Fruit fly (Drosophila melanogaster) whole organism, embryonic: ENCODE data around the gene CG7381.

Experiments
- Atf3 ChIP-seq: fragments of 200-800 bp; sonication (Bioruptor generic); optimal IDR thresholded peaks from 3 replicates; lab custom pipeline; 2016; ENCODE audit warnings: missing biosample characterization, missing genetic modification characterization
- Blimp-1 ChIP-seq: fragments of 200-800 bp; sonication (Bioruptor generic); optimal IDR thresholded peaks from 3 replicates; lab custom pipeline; 2018; ENCODE audit warnings: missing biosample characterization, missing genetic modification characterization, mild to moderate bottlenecking, moderate library complexity, missing genetic modification reagents
- CG11456 ChIP-seq: fragments of 200-800 bp; sonication (Bioruptor generic); IDR thresholded peaks from 3 replicates; pipeline ENCODE4 v1.3.6; 2022; ENCODE audit warnings: missing biosample characterization, missing genetic modification characterization
- CG12219 ChIP-seq: fragments of 200-800 bp; sonication (Bioruptor generic); optimal IDR thresholded peaks from 3 replicates; lab custom pipeline; 2018; ENCODE audit warnings: missing biosample characterization, mild to moderate bottlenecking, missing genetic modification characterization
- CG13123 ChIP-seq: fragments of 200-800 bp; sonication (Bioruptor generic); optimal IDR thresholded peaks from 2 replicates; lab custom pipeline; 2016; ENCODE audit warnings: missing biosample characterization, missing genetic modification characterization
- CG13894 ChIP-seq: fragments of 200-800 bp; sonication (Bioruptor generic); optimal IDR thresholded peaks from 3 replicates; lab custom pipeline; 2018; ENCODE audit warnings: missing biosample characterization, mild to moderate bottlenecking, missing genetic modification characterization, moderate library complexity
- CG14441 ChIP-seq: fragments of 200-800 bp; sonication (Bioruptor generic); IDR thresholded peaks from 2 replicates; pipeline ENCODE4 v1.3.6; 2022; ENCODE audit warnings: missing biosample characterization, missing genetic modification characterization
- CG1602 ChIP-seq: fragments of 200-800 bp; sonication (Bioruptor generic); optimal IDR thresholded peaks from 3 replicates; lab custom pipeline; 2016; ENCODE audit warnings: missing biosample characterization, missing genetic modification characterization
- CG2199 ChIP-seq: fragments of 200-800 bp; sonication (Bioruptor generic); IDR thresholded peaks from 3 replicates; pipeline ENCODE4 v1.3.6; 2022; ENCODE audit warnings: missing biosample characterization, missing genetic modification characterization
- CG2202 ChIP-seq: fragments of 200-800 bp; sonication (Bioruptor generic); optimal IDR thresholded peaks from 2 replicates; lab custom pipeline; 2018; ENCODE audit warnings: missing biosample characterization, mild to moderate bottlenecking, missing genetic modification characterization
- CG30020 ChIP-seq: fragments of 200-800 bp; optimal IDR thresholded peaks from 2 replicates; lab custom pipeline; 2019; ENCODE audit warnings: missing biosample characterization, mild to moderate bottlenecking, missing genetic modification characterization, moderate library complexity
- CG4404 ChIP-seq: fragments of 200-800 bp; sonication (Bioruptor generic); IDR thresholded peaks from 2 replicates; pipeline ENCODE4 v1.3.6; 2022; ENCODE audit warnings: missing biosample characterization, missing genetic modification characterization
- CG4424 ChIP-seq: fragments of 200-800 bp; sonication (Bioruptor generic); optimal IDR thresholded peaks from 3 replicates; lab custom pipeline; 2016; ENCODE audit warnings: missing biosample characterization, missing genetic modification characterization
- CG9797 ChIP-seq: fragments of 200-800 bp; sonication (Bioruptor generic); optimal IDR thresholded peaks from 3 replicates; lab custom pipeline; 2018; ENCODE audit warnings: missing biosample characterization, mild to moderate bottlenecking, missing genetic modification characterization
- CHES-1-like ChIP-seq: fragments of 200-800 bp; sonication (Bioruptor generic); optimal IDR thresholded peaks from 2 replicates; lab custom pipeline; 2016; ENCODE audit warnings: missing biosample characterization, missing genetic modification characterization
- D ChIP-seq, 2 experiments: fragments of 200-800 bp in 1 of 2; fragments of >200 bp in 1 of 2; sonication (Bioruptor generic) in 1 of 2; optimal IDR thresholded peaks; 2 replicates in 1 of 2; 3 replicates in 1 of 2; lab custom pipeline; 2017; ENCODE audit warnings: mild to moderate bottlenecking in 1 of 2, missing biosample characterization in 1 of 2, missing genetic modification characterization in 1 of 2, missing genetic modification reagents in 1 of 2
- Dbx ChIP-seq: fragments of 200-800 bp; sonication (Bioruptor generic); IDR thresholded peaks from 3 replicates; pipeline ENCODE4 v1.3.6; 2022; ENCODE audit warnings: missing biosample characterization, missing genetic modification characterization
- Dfd ChIP-seq, 2 experiments: fragments of >200 bp; optimal IDR thresholded peaks; 2 replicates each; lab custom pipeline; 2017; ENCODE audit warnings: missing biosample characterization in 2 of 2, missing genetic modification characterization in 2 of 2
- Fer1 ChIP-seq: fragments of 200-800 bp; sonication (Bioruptor generic); optimal IDR thresholded peaks from 2 replicates; lab custom pipeline; 2017; ENCODE audit warnings: missing biosample characterization, mild to moderate bottlenecking, missing genetic modification characterization
- Hr51 ChIP-seq, 2 experiments: fragments of 200-800 bp; sonication (Bioruptor generic); optimal IDR thresholded peaks; 2 replicates in 1 of 2; 3 replicates in 1 of 2; lab custom pipeline; 2016 to 2018; ENCODE audit warnings: missing biosample characterization in 2 of 2, missing genetic modification characterization in 2 of 2, mild to moderate bottlenecking in 1 of 2, moderate library complexity in 1 of 2
- Mad ChIP-seq: fragments of 200-800 bp; sonication (Bioruptor generic); optimal IDR thresholded peaks from 2 replicates; lab custom pipeline; 2016; ENCODE audit warnings: missing biosample characterization, missing genetic modification characterization
- Med ChIP-seq: fragments of 200-800 bp; sonication (Bioruptor generic); peaks from one replicate; lab custom pipeline; 2016; ENCODE audit warnings: missing biosample characterization, missing genetic modification characterization, mild to moderate bottlenecking, inconsistent platforms, moderate library complexity
- Myb ChIP-seq: fragments of 200-800 bp; sonication (Bioruptor generic); optimal IDR thresholded peaks from 2 replicates; lab custom pipeline; 2016; ENCODE audit warnings: missing biosample characterization, missing genetic modification characterization
- NFAT ChIP-seq: fragments of 200-800 bp; sonication (Bioruptor generic); IDR thresholded peaks from 2 replicates; pipeline ENCODE4 v1.3.6; 2022; ENCODE audit warnings: missing biosample characterization, missing genetic modification characterization
- Rfx ChIP-seq: fragments of 200-800 bp; sonication (Bioruptor generic); IDR thresholded peaks from 2 replicates; pipeline ENCODE4 v1.3.6; 2022; ENCODE audit warnings: missing biosample characterization, missing genetic modification characterization
- Scr ChIP-seq: fragments of 200-800 bp; sonication (Bioruptor generic); IDR thresholded peaks from 2 replicates; pipeline ENCODE4 v1.3.6; 2022; ENCODE audit warnings: missing biosample characterization, missing genetic modification characterization; ENCODE audit not compliant: partially characterized antibody
- Sox100B ChIP-seq: fragments of 200-800 bp; sonication (Bioruptor generic); optimal IDR thresholded peaks from 3 replicates; lab custom pipeline; 2018; ENCODE audit warnings: missing biosample characterization, mild to moderate bottlenecking, missing genetic modification characterization
- Vsx1 ChIP-seq: fragments of 200-800 bp; sonication (Bioruptor generic); optimal IDR thresholded peaks from 2 replicates; lab custom pipeline; 2017; ENCODE audit warnings: missing biosample characterization, mild to moderate bottlenecking, missing genetic modification characterization, missing genetic modification reagents
- ac ChIP-seq: fragments of 200-800 bp; sonication (Bioruptor generic); optimal IDR thresholded peaks from 3 replicates; lab custom pipeline; 2017; ENCODE audit warnings: missing biosample characterization, mild to moderate bottlenecking, missing genetic modification characterization
- bab2 ChIP-seq: fragments of 200-800 bp; sonication (Bioruptor generic); optimal IDR thresholded peaks from 2 replicates; lab custom pipeline; 2016; ENCODE audit warnings: missing biosample characterization, missing genetic modification characterization
- bcd ChIP-seq: fragments of 200-800 bp; sonication (Bioruptor generic); optimal IDR thresholded peaks from 2 replicates; lab custom pipeline; 2017; ENCODE audit warnings: missing biosample characterization, mild to moderate bottlenecking, missing genetic modification characterization
- corto ChIP-seq: fragments of 200-800 bp; sonication (Bioruptor generic); optimal IDR thresholded peaks from 2 replicates; lab custom pipeline; 2016; ENCODE audit warnings: missing biosample characterization, mild to moderate bottlenecking, missing genetic modification characterization, moderate library complexity
- croc ChIP-seq: fragments of 200-800 bp; sonication (Bioruptor generic); conservative IDR thresholded peaks from 3 replicates; pipeline ENCODE4 v1.3.6; 2022; ENCODE audit warnings: missing biosample characterization, missing genetic modification characterization
- disco-r ChIP-seq: fragments of 200-800 bp; sonication (Bioruptor generic); optimal IDR thresholded peaks from 2 replicates; lab custom pipeline; 2016; ENCODE audit warnings: missing biosample characterization, missing genetic modification characterization
- en ChIP-seq: fragments of 200-800 bp; sonication (Bioruptor generic); optimal IDR thresholded peaks from 2 replicates; lab custom pipeline; 2016; ENCODE audit warnings: missing biosample characterization, missing genetic modification characterization
- jigr1 ChIP-seq: fragments of 200-800 bp; sonication (Bioruptor generic); IDR thresholded peaks from 3 replicates; pipeline ENCODE4 v1.3.6; 2022; ENCODE audit warnings: missing biosample characterization, missing genetic modification characterization
- nerfin-1 ChIP-seq: fragments of 200-800 bp; sonication (Bioruptor generic); optimal IDR thresholded peaks from 3 replicates; lab custom pipeline; 2019; ENCODE audit warnings: missing biosample characterization, mild to moderate bottlenecking, missing genetic modification characterization, moderate library complexity
- otp ChIP-seq: fragments of 200-800 bp; sonication (Bioruptor generic); IDR thresholded peaks from 3 replicates; pipeline ENCODE4, ENCODE4 v1.3.6; 2022; ENCODE audit warnings: missing biosample characterization, missing genetic modification characterization
- p53 ChIP-seq: fragments of 200-800 bp; sonication (Bioruptor generic); optimal IDR thresholded peaks from 2 replicates; lab custom pipeline; 2016; ENCODE audit warnings: missing biosample characterization, missing genetic modification characterization
- peb ChIP-seq: fragments of 200-800 bp; sonication (Bioruptor generic); IDR thresholded peaks from 2 replicates; pipeline ENCODE4 v1.3.6; 2022; ENCODE audit warnings: missing biosample characterization, missing genetic modification characterization
- pnt ChIP-seq: fragments of 200-800 bp; sonication (Bioruptor generic); optimal IDR thresholded peaks from 3 replicates; lab custom pipeline; 2016; ENCODE audit warnings: missing biosample characterization, missing genetic modification characterization
- pum ChIP-seq: fragments of 200-800 bp; sonication (Bioruptor generic); optimal IDR thresholded peaks from 2 replicates; lab custom pipeline; 2016; ENCODE audit warnings: missing biosample characterization, missing genetic modification characterization
- sens ChIP-seq: fragments of 200-800 bp; sonication (Bioruptor generic); peaks from one replicate; lab custom pipeline; 2016; ENCODE audit warnings: missing biosample characterization, missing genetic modification characterization
- slp2 ChIP-seq: fragments of 200-800 bp; sonication (Bioruptor generic); optimal IDR thresholded peaks from 2 replicates; lab custom pipeline; 2016; ENCODE audit warnings: missing biosample characterization, missing genetic modification characterization
- tap ChIP-seq: fragments of 200-800 bp; optimal IDR thresholded peaks from 3 replicates; lab custom pipeline; 2019; ENCODE audit warnings: missing biosample characterization, mild to moderate bottlenecking, missing genetic modification characterization, moderate library complexity
- trh ChIP-seq: fragments of 200-800 bp; sonication (Bioruptor generic); optimal IDR thresholded peaks from 2 replicates; lab custom pipeline; 2016; ENCODE audit warnings: missing biosample characterization, missing genetic modification characterization
- tx ChIP-seq: fragments of 200-800 bp; sonication (Bioruptor generic); optimal IDR thresholded peaks from 2 replicates; lab custom pipeline; 2016; ENCODE audit warnings: missing biosample characterization, missing genetic modification characterization
- unpg ChIP-seq: fragments of 200-800 bp; sonication (Bioruptor generic); optimal IDR thresholded peaks from 3 replicates; lab custom pipeline; 2018; ENCODE audit warnings: missing biosample characterization, mild to moderate bottlenecking, missing genetic modification characterization, moderate library complexity
- vvl ChIP-seq: fragments of 200-800 bp; sonication (Bioruptor generic); IDR thresholded peaks from 2 replicates; pipeline ENCODE4 v1.3.6; 2022; ENCODE audit warnings: missing biosample characterization, missing genetic modification characterization

Gene CG7381

dm6 chr3R:12960929-12961855, 16.1 kb downstream of the CG7381 start, which contains the start of gene Spc25 (continued):
- peak; percentile 60 for TF ChIP-seq tx
- TF ChIP-seq slp2 (GFP tag; lab: Kevin White, UChicago) = peak; percentile 50
- no peak for TF ChIP-seq Blimp-1 (GFP tag; lab: Kevin White, UChicago)
- no peak for TF ChIP-seq jigr1 (GFP tag; lab: Robert Waterston, UW)
- TF ChIP-seq CG1602 = peak; percentile 12
- peak; percentile 34 for TF ChIP-seq p53
- no peak for TF ChIP-seq CG13123 (GFP tag; lab: Kevin White, UChicago)
- peak; percentile 60; the same call in 1 of the 3 replicates for TF ChIP-seq CG2199 (GFP tag; lab: Robert Waterston, UW)
- TF ChIP-seq Atf3 = peak; percentile 18
- no peak for TF ChIP-seq en (GFP tag; lab: Kevin White, UChicago)
- TF ChIP-seq NFAT = peak; percentile 68
- TF ChIP-seq CHES-1-like (GFP tag; lab: Kevin White, UChicago) = peak; percentile 65
- peak; percentile 63 for TF ChIP-seq Myb (GFP tag; lab: Kevin White, UChicago)
- TF ChIP-seq Sox100B (GFP tag; lab: Kevin White, UChicago) = no peak
- no peak for TF ChIP-seq D (optimal IDR thresholded peaks at IDR 0.05; lab: Kevin White, UChicago)
- TF ChIP-seq D (GFP tag; optimal IDR thresholded peaks at IDR 0.05; lab: Kevin White, UChicago) = no peak
- 0 out of 3 replicates have a peak, but pooled peaks have one; percentile 47 for TF ChIP-seq otp (GFP tag; lab: Robert Waterston, UW)
- TF ChIP-seq Med (GFP tag; lab: Kevin White, UChicago) = peak; percentile 94
- no peak for TF ChIP-seq CG12219 (GFP tag; lab: Kevin White, UChicago)
- TF ChIP-seq croc (GFP tag; lab: Robert Waterston, UW) = no peak
- TF ChIP-seq disco-r (GFP tag; lab: Kevin White, UChicago) = no peak
- TF ChIP-seq sens (GFP tag; lab: Kevin White, UChicago) = peak; percentile 91
- no peak for TF ChIP-seq Fer1 (GFP tag; lab: Kevin White, UChicago)
- TF ChIP-seq Mad = peak; percentile 46
- TF ChIP-seq CG4424 (GFP tag; lab: Kevin White, UChicago) = peak; percentile 32
- TF ChIP-seq ac (GFP tag; lab: Kevin White, UChicago) = no peak
- TF ChIP-seq CG11456 (GFP tag; lab: Robert Waterston, UW) = peak; percentile 74
- no peak for TF ChIP-seq peb
- TF ChIP-seq pum (GFP tag; lab: Kevin White, UChicago) = peak; percentile 66
- TF ChIP-seq CG14441 (GFP tag; lab: Robert Waterston, UW) = peak; percentile 50; the same call in 1 of the 2 replicates
- no peak for TF ChIP-seq trh
- TF ChIP-seq CG4404 (GFP tag; lab: Robert Waterston, UW) = no peak
- TF ChIP-seq tap (tag; lab: Kevin White, UChicago) = no peak
- no peak for TF ChIP-seq Dfd (GFP tag; optimal IDR thresholded peaks at IDR 0.05; lab: Kevin White, UChicago)
- TF ChIP-seq CG2202 (tag; lab: Kevin White, UChicago) = no peak
- peak; percentile 60 for TF ChIP-seq unpg (GFP tag; lab: Kevin White, UChicago)
- peak; percentile 60; the same call in 2 of the 3 replicates for TF ChIP-seq Dbx (GFP tag; lab: Robert Waterston, UW)
- TF ChIP-seq corto = no peak
- peak; percentile 67 for TF ChIP-seq vvl (GFP tag; lab: Robert Waterston, UW)
- no peak for TF ChIP-seq CG13894 (tag; lab: Kevin White, UChicago)
- TF ChIP-seq Vsx1 (GFP tag; lab: Kevin White, UChicago) = no peak
- peak; percentile 36 for TF ChIP-seq bab2
- peak; percentile 42 to 71 for TF ChIP-seq Hr51 (GFP tag; optimal IDR thresholded peaks at IDR 0.05; lab: Kevin White, UChicago)
- peak; percentile 94 for TF ChIP-seq Scr
- no peak for TF ChIP-seq bcd (GFP tag; lab: Kevin White, UChicago)
- TF ChIP-seq Rfx (GFP tag; lab: Robert Waterston, UW) = peak; percentile 75; the same call in 1 of the 2 replicates
- peak; percentile 49 for TF ChIP-seq CG9797 (GFP tag; lab: Kevin White, UChicago)
- peak; percentile 39 for TF ChIP-seq CG30020 (tag; lab: Kevin White, UChicago)
- TF ChIP-seq pnt (GFP tag; lab: Kevin White, UChicago) = peak; percentile 65
- TF ChIP-seq nerfin-1 (tag; lab: Kevin White, UChicago) = no peak
